Fruit fly (Drosophila melanogaster): ENCODE data around the gene CG14397.

The CG14397 gene

dm6 chr2L:21069776-21070175 is 21.3 kb upstream of the CG14397 start:
- no peak for TF ChIP-seq dsx (GFP tag; optimal IDR thresholded peaks at IDR 0.05; ENCODE audit: poor library complexity, severe bottlenecking)
- no peak for TF ChIP-seq CG4318 (GFP tag; optimal IDR thresholded peaks at IDR 0.05)
- TF ChIP-seq Sox14 (GFP tag; optimal IDR thresholded peaks at IDR 0.05) = no peak
- TF ChIP-seq Eip78C (GFP tag) = no peak
- TF ChIP-seq esn (GFP tag; optimal IDR thresholded peaks at IDR 0.05) = no peak
- no peak for TF ChIP-seq Eip75B (GFP tag; optimal IDR thresholded peaks at IDR 0.05)
- no peak for TF ChIP-seq svp (GFP tag)
- TF ChIP-seq achi (GFP tag; optimal IDR thresholded peaks at IDR 0.05) = no peak
- TF ChIP-seq CG6854 (GFP tag; optimal IDR thresholded peaks at IDR 0.05) = no peak
- TF ChIP-seq CG9139 (GFP tag; optimal IDR thresholded peaks at IDR 0.05) = no peak
- TF ChIP-seq CG8319 (GFP tag; optimal IDR thresholded peaks at IDR 0.05) = no peak
- TF ChIP-seq OdsH (GFP tag; optimal IDR thresholded peaks at IDR 0.05) = no peak
- no peak for TF ChIP-seq CG6808 (GFP tag; optimal IDR thresholded peaks at IDR 0.05)
- no peak for TF ChIP-seq CG11902 (GFP tag; optimal IDR thresholded peaks at IDR 0.05)
- no peak for TF ChIP-seq CG16779 (tag; optimal IDR thresholded peaks at IDR 0.05)
- TF ChIP-seq Ets21C (GFP tag; optimal IDR thresholded peaks at IDR 0.05) = no peak
- TF ChIP-seq CG34406 (GFP tag; optimal IDR thresholded peaks at IDR 0.05) = no peak

- no peak for TF ChIP-seq CG10669 (GFP tag; optimal IDR thresholded peaks at IDR 0.05)
- no peak for TF ChIP-seq Smox (GFP tag; optimal IDR thresholded peaks at IDR 0.05)
- no peak for TF ChIP-seq Hr38 (GFP tag; optimal IDR thresholded peaks at IDR 0.05)
- peak; percentile 56 for TF ChIP-seq vri (GFP tag; optimal IDR thresholded peaks at IDR 0.05)
- peak; percentile 70 for TF ChIP-seq Eip78C (GFP tag)
- TF ChIP-seq CG3919 (GFP tag; optimal IDR thresholded peaks at IDR 0.05) = no peak
These were observed 20.2 kb upstream of the CG14397 start for dm6 chr2L:21070825-21071224.

dm6 chr2L:21071435-21071834 is 19.6 kb upstream of the CG14397 start, which contains the start of gene CG9265:
Gene CG9265 (minus strand): TSS chr2L:21071502.
- TF ChIP-seq CG11902 (GFP tag; optimal IDR thresholded peaks at IDR 0.05) (no peak), lz (GFP tag; optimal IDR thresholded peaks at IDR 0.05) (peak; percentile 6), Eip78C (GFP tag) (peak; percentile 27), Ets21C (GFP tag; optimal IDR thresholded peaks at IDR 0.05) (no peak), CG6163 (GFP tag; IDR thresholded peaks at IDR 0.05) (0 out of 3 replicates have a peak, but pooled peaks have one; percentile 26)

- TF ChIP-seq CG6808 (GFP tag; optimal IDR thresholded peaks at IDR 0.05) = no peak
- no peak for TF ChIP-seq net (GFP tag; optimal IDR thresholded peaks at IDR 0.05)
- no peak for TF ChIP-seq Hr4 (GFP tag; optimal IDR thresholded peaks at IDR 0.05)
- TF ChIP-seq spab (GFP tag; optimal IDR thresholded peaks at IDR 0.05) = no peak
- no peak for TF ChIP-seq salr (GFP tag; optimal IDR thresholded peaks at IDR 0.05)
- no peak for TF ChIP-seq achi (GFP tag; optimal IDR thresholded peaks at IDR 0.05)
- TF ChIP-seq CG6163 (GFP tag; IDR thresholded peaks at IDR 0.05) = no peak
- TF ChIP-seq dsx (GFP tag; optimal IDR thresholded peaks at IDR 0.05; ENCODE audit: poor library complexity, severe bottlenecking) = no peak
- TF ChIP-seq fd59A (GFP tag; optimal IDR thresholded peaks at IDR 0.05) = no peak
- no peak for TF ChIP-seq ss (GFP tag; optimal IDR thresholded peaks at IDR 0.05)
- no peak for TF ChIP-seq CG9139 (GFP tag; optimal IDR thresholded peaks at IDR 0.05)
- no peak for TF ChIP-seq CG16779 (tag; optimal IDR thresholded peaks at IDR 0.05)
- TF ChIP-seq Eip75B (GFP tag; optimal IDR thresholded peaks at IDR 0.05) = no peak
These were observed 18.6 kb upstream of the CG14397 start for dm6 chr2L:21072389-21072788.

- TF ChIP-seq CG32006 (GFP tag; optimal IDR thresholded peaks at IDR 0.05) = no peak
- no peak for TF ChIP-seq Blimp-1 (GFP tag; optimal IDR thresholded peaks at IDR 0.05)
- no peak for TF ChIP-seq OdsH (GFP tag; optimal IDR thresholded peaks at IDR 0.05)
- TF ChIP-seq Met (GFP tag; optimal IDR thresholded peaks at IDR 0.05) = no peak
- TF ChIP-seq CG11762 (GFP tag; optimal IDR thresholded peaks at IDR 0.05; ENCODE audit: insufficient read depth) = no peak
- TF ChIP-seq spab (GFP tag; optimal IDR thresholded peaks at IDR 0.05) = no peak
- no peak for TF ChIP-seq Smox (GFP tag; optimal IDR thresholded peaks at IDR 0.05)
- TF ChIP-seq CG8632 (GFP tag; optimal IDR thresholded peaks at IDR 0.05) = no peak
- no peak for TF ChIP-seq CG16779 (tag; optimal IDR thresholded peaks at IDR 0.05)
These were observed 17.7 kb upstream of the CG14397 start for dm6 chr2L:21073300-21073699.
